Fruit fly (Drosophila melanogaster) whole organism, embryonic: ENCODE data around the gene CG15142.

Experiments used
- Aef1 ChIP-seq: fragments of 200-800 bp; sonication (Bioruptor generic); IDR thresholded peaks from 3 replicates; pipeline ENCODE4 v1.3.6; 2022; ENCODE audit warnings: missing biosample characterization, missing genetic modification characterization
- Bgb ChIP-seq: fragments of 200-800 bp; sonication (Bioruptor generic); IDR thresholded peaks from 2 replicates; pipeline ENCODE4 v1.3.6; 2022; ENCODE audit warnings: missing biosample characterization, missing genetic modification characterization; ENCODE audit not compliant: partially characterized antibody
- CG10654 ChIP-seq: fragments of 200-800 bp; sonication (Bioruptor generic); optimal IDR thresholded peaks from 2 replicates; lab custom pipeline; 2016; ENCODE audit warnings: missing biosample characterization, missing genetic modification characterization
- CG10959 ChIP-seq: fragments of 200-800 bp; sonication (Bioruptor generic); IDR thresholded peaks from 2 replicates; pipeline ENCODE4 v1.3.6; 2022; ENCODE audit warnings: missing biosample characterization, missing genetic modification characterization
- CG11247 ChIP-seq: fragments of 200-800 bp; sonication (Bioruptor generic); IDR thresholded peaks from 2 replicates; pipeline ENCODE4 v1.3.6; 2022; ENCODE audit warnings: missing biosample characterization, missing genetic modification characterization
- CG12071 ChIP-seq: fragments of 200-800 bp; sonication (Bioruptor generic); optimal IDR thresholded peaks from 3 replicates; lab custom pipeline; 2018; ENCODE audit warnings: missing biosample characterization, mild to moderate bottlenecking, missing genetic modification characterization
- CG12104 ChIP-seq: fragments of 200-800 bp; sonication (Bioruptor generic); optimal IDR thresholded peaks from 3 replicates; lab custom pipeline; 2016; ENCODE audit warnings: missing biosample characterization, missing genetic modification characterization
- CG1233 ChIP-seq: fragments of 200-800 bp; sonication (Bioruptor generic); optimal IDR thresholded peaks from 4 replicates; lab custom pipeline; 2018; ENCODE audit warnings: missing biosample characterization, mild to moderate bottlenecking, missing genetic modification characterization
- CG12744 ChIP-seq: fragments of 200-800 bp; sonication (Bioruptor generic); optimal IDR thresholded peaks from 2 replicates; lab custom pipeline; 2016; ENCODE audit warnings: missing biosample characterization, missing genetic modification characterization
- CG13287 ChIP-seq: fragments of 200-800 bp; sonication (Bioruptor generic); IDR thresholded peaks from 2 replicates; pipeline ENCODE4 v1.3.6; 2022; ENCODE audit warnings: missing biosample characterization, missing genetic modification characterization; ENCODE audit not compliant: partially characterized antibody
- CG13624 ChIP-seq: fragments of 200-800 bp; sonication (Bioruptor generic); optimal IDR thresholded peaks from 2 replicates; lab custom pipeline; 2016; ENCODE audit warnings: missing biosample characterization, missing genetic modification characterization
- CG1529 ChIP-seq: fragments of 200-800 bp; sonication (Bioruptor generic); optimal IDR thresholded peaks from 3 replicates; lab custom pipeline; 2018; ENCODE audit warnings: missing biosample characterization, missing genetic modification characterization
- CG15601 ChIP-seq: fragments of 200-800 bp; sonication (Bioruptor generic); optimal IDR thresholded peaks from 3 replicates; lab custom pipeline; 2019; ENCODE audit warnings: missing biosample characterization, mild to moderate bottlenecking, missing genetic modification characterization, moderate library complexity
- CG17568 ChIP-seq: fragments of 200-800 bp; sonication (Bioruptor generic); optimal IDR thresholded peaks from 2 replicates; lab custom pipeline; 2018; ENCODE audit warnings: missing biosample characterization, mild to moderate bottlenecking, missing genetic modification characterization, moderate library complexity
- CG18599 ChIP-seq: fragments of 200-800 bp; sonication (Bioruptor generic); optimal IDR thresholded peaks from 3 replicates; lab custom pipeline; 2017; ENCODE audit warnings: missing biosample characterization, missing genetic modification characterization, mild to moderate bottlenecking, moderate library complexity, missing genetic modification reagents
- CG18764 ChIP-seq: fragments of 200-800 bp; sonication (Bioruptor generic); optimal IDR thresholded peaks from 3 replicates; lab custom pipeline; 2016; ENCODE audit warnings: missing biosample characterization, missing genetic modification characterization
- CG2116 ChIP-seq: fragments of 200-800 bp; sonication (Bioruptor generic); optimal IDR thresholded peaks from 3 replicates; lab custom pipeline; 2018; ENCODE audit warnings: missing biosample characterization, mild to moderate bottlenecking, missing genetic modification characterization
- CG31365 ChIP-seq: fragments of 200-800 bp; sonication (Bioruptor generic); optimal IDR thresholded peaks from 2 replicates; lab custom pipeline; 2018; ENCODE audit warnings: missing biosample characterization, mild to moderate bottlenecking, missing genetic modification characterization
- CG3163 ChIP-seq: fragments of 200-800 bp; sonication (Bioruptor generic); optimal IDR thresholded peaks from 3 replicates; lab custom pipeline; 2016; ENCODE audit warnings: missing biosample characterization, missing genetic modification characterization
- CG32767 ChIP-seq: fragments of 200-800 bp; sonication (Bioruptor generic); IDR thresholded peaks from 2 replicates; pipeline ENCODE4 v1.3.6; 2022; ENCODE audit warnings: missing biosample characterization, missing genetic modification characterization
- CG34224 ChIP-seq: fragments of 200-800 bp; sonication (Bioruptor generic); IDR thresholded peaks from 3 replicates; pipeline ENCODE4 v1.3.6; 2022; ENCODE audit warnings: missing biosample characterization, missing genetic modification characterization; ENCODE audit not compliant: partially characterized antibody
- CG43689 ChIP-seq: fragments of 200-800 bp; sonication (Bioruptor generic); IDR thresholded peaks from 2 replicates; pipeline ENCODE4 v1.3.6; 2022; ENCODE audit warnings: missing biosample characterization, missing genetic modification characterization
- CG4820 ChIP-seq: fragments of 200-800 bp; sonication (Bioruptor generic); optimal IDR thresholded peaks from 3 replicates; lab custom pipeline; 2016; ENCODE audit warnings: missing biosample characterization, missing genetic modification characterization
- CG7271 ChIP-seq: fragments of 200-800 bp; sonication (Bioruptor generic); optimal IDR thresholded peaks from 2 replicates; lab custom pipeline; 2018; ENCODE audit warnings: missing biosample characterization, mild to moderate bottlenecking, missing genetic modification characterization, moderate library complexity
- CG7357 ChIP-seq: fragments of 200-800 bp; sonication (Bioruptor generic); IDR thresholded peaks from 3 replicates; pipeline ENCODE4 v1.3.6; 2022; ENCODE audit warnings: missing biosample characterization, missing genetic modification characterization
- CG9932 ChIP-seq: fragments of 200-800 bp; sonication (Bioruptor generic); IDR thresholded peaks from 2 replicates; pipeline ENCODE4 v1.3.6; 2022; ENCODE audit warnings: missing biosample characterization, missing genetic modification characterization
- CHES-1-like ChIP-seq: fragments of 200-800 bp; sonication (Bioruptor generic); optimal IDR thresholded peaks from 2 replicates; lab custom pipeline; 2016; ENCODE audit warnings: missing biosample characterization, missing genetic modification characterization
- Doc3 ChIP-seq: fragments of 200-800 bp; sonication (Bioruptor generic); IDR thresholded peaks from 3 replicates; pipeline ENCODE4 v1.3.6; 2022; ENCODE audit warnings: missing biosample characterization, missing genetic modification characterization; ENCODE audit not compliant: partially characterized antibody
- Hand ChIP-seq: fragments of 200-800 bp; sonication (Bioruptor generic); optimal IDR thresholded peaks from 2 replicates; lab custom pipeline; 2017; ENCODE audit warnings: mild to moderate bottlenecking, missing biosample characterization, missing genetic modification reagents, missing genetic modification characterization
- Hmx ChIP-seq: fragments of 200-800 bp; sonication (Bioruptor generic); optimal IDR thresholded peaks from 2 replicates; lab custom pipeline; 2016; ENCODE audit warnings: missing biosample characterization, missing genetic modification characterization
- Hr78 ChIP-seq, 2 experiments: fragments of 200-800 bp in 1 of 2; fragments of >200 bp in 1 of 2; sonication (Bioruptor generic) in 1 of 2; optimal IDR thresholded peaks; 2 replicates each; lab custom pipeline; 2017 to 2019; ENCODE audit warnings: missing biosample characterization in 2 of 2, missing genetic modification characterization in 2 of 2, mild to moderate bottlenecking in 1 of 2, moderate library complexity in 1 of 2
- Myb ChIP-seq: fragments of 200-800 bp; sonication (Bioruptor generic); optimal IDR thresholded peaks from 2 replicates; lab custom pipeline; 2016; ENCODE audit warnings: missing biosample characterization, missing genetic modification characterization
- Nf-YB ChIP-seq: fragments of 200-800 bp; sonication (Bioruptor generic); optimal IDR thresholded peaks from 3 replicates; lab custom pipeline; 2019; ENCODE audit warnings: missing biosample characterization, mild to moderate bottlenecking, missing genetic modification characterization, moderate library complexity
- Rfx ChIP-seq: fragments of 200-800 bp; sonication (Bioruptor generic); IDR thresholded peaks from 2 replicates; pipeline ENCODE4 v1.3.6; 2022; ENCODE audit warnings: missing biosample characterization, missing genetic modification characterization
- TFAM ChIP-seq: fragments of 200-800 bp; sonication (Bioruptor generic); optimal IDR thresholded peaks from 2 replicates; lab custom pipeline; 2017; ENCODE audit warnings: missing biosample characterization, missing genetic modification characterization, inconsistent platforms
- bowl ChIP-seq: fragments of 200-800 bp; sonication (Bioruptor generic); IDR thresholded peaks from 2 replicates; pipeline ENCODE4 v1.3.6; 2022; ENCODE audit warnings: missing biosample characterization, missing genetic modification characterization
- chn ChIP-seq: fragments of 200-800 bp; sonication (Bioruptor generic); optimal IDR thresholded peaks from 2 replicates; lab custom pipeline; 2016; ENCODE audit warnings: missing biosample characterization, missing genetic modification characterization
- crp ChIP-seq, 2 experiments: fragments of 200-800 bp; sonication (Bioruptor generic); optimal IDR thresholded peaks; 2 replicates in 1 of 2; 3 replicates in 1 of 2; lab custom pipeline; 2017; ENCODE audit warnings: missing biosample characterization in 2 of 2, missing genetic modification characterization in 2 of 2, mild to moderate bottlenecking in 1 of 2, moderate library complexity in 1 of 2
- kni ChIP-seq: fragments of 200-800 bp; sonication (Bioruptor generic); optimal IDR thresholded peaks from 3 replicates; lab custom pipeline; 2017; ENCODE audit warnings: mild to moderate bottlenecking, missing biosample characterization, missing genetic modification reagents, missing genetic modification characterization
- mld ChIP-seq: fragments of 200-800 bp; sonication (Bioruptor generic); IDR thresholded peaks from 3 replicates; pipeline ENCODE4 v1.3.6; 2022; ENCODE audit warnings: missing biosample characterization, missing genetic modification characterization; ENCODE audit not compliant: partially characterized antibody
- onecut ChIP-seq: fragments of 200-800 bp; sonication (Bioruptor generic); IDR thresholded peaks from 2 replicates; pipeline ENCODE4 v1.3.6; 2022; ENCODE audit warnings: missing biosample characterization, missing genetic modification characterization
- peb ChIP-seq: fragments of 200-800 bp; sonication (Bioruptor generic); IDR thresholded peaks from 2 replicates; pipeline ENCODE4 v1.3.6; 2022; ENCODE audit warnings: missing biosample characterization, missing genetic modification characterization
- pita ChIP-seq: fragments of 200-800 bp; sonication (Bioruptor generic); optimal IDR thresholded peaks from 2 replicates; lab custom pipeline; 2017; ENCODE audit warnings: missing biosample characterization, mild to moderate bottlenecking, missing genetic modification characterization
- pnt ChIP-seq: fragments of 200-800 bp; sonication (Bioruptor generic); optimal IDR thresholded peaks from 3 replicates; lab custom pipeline; 2016; ENCODE audit warnings: missing biosample characterization, missing genetic modification characterization
- slou ChIP-seq: fragments of 200-800 bp; sonication (Bioruptor generic); optimal IDR thresholded peaks from 3 replicates; lab custom pipeline; 2016; ENCODE audit warnings: missing biosample characterization, missing genetic modification characterization
- sug ChIP-seq: fragments of 200-800 bp; optimal IDR thresholded peaks from 2 replicates; lab custom pipeline; 2019; ENCODE audit warnings: missing biosample characterization, mild to moderate bottlenecking, missing genetic modification characterization, moderate library complexity
- trem ChIP-seq: fragments of 200-800 bp; optimal IDR thresholded peaks from 3 replicates; lab custom pipeline; 2019; ENCODE audit warnings: missing biosample characterization, mild to moderate bottlenecking, missing genetic modification characterization, moderate library complexity
- wdn ChIP-seq: fragments of 200-800 bp; sonication (Bioruptor generic); IDR thresholded peaks from 2 replicates; pipeline ENCODE4 v1.3.6; 2022; ENCODE audit warnings: missing biosample characterization, missing genetic modification characterization

Gene CG15142

dm6 chr2L:17449608-17450504 lies 48.8 kb downstream of the CG15142 start, which contains the start of gene dl (continued):
- TF ChIP-seq CG3163 (GFP tag; lab: Kevin White, UChicago) (peak; percentile 90), CG43689 (GFP tag; lab: Robert Waterston, UW) (no peak), CG7357 (no peak), crp (GFP tag; optimal IDR thresholded peaks at IDR 0.05; lab: Kevin White, UChicago) (no peak), Hr78 (GFP tag; optimal IDR thresholded peaks at IDR 0.05; lab: Kevin White, UChicago) (no peak), CG10654 (no peak), CG1233 (GFP tag; lab: Kevin White, UChicago) (no peak), Nf-YB (no peak), onecut (GFP tag; lab: Robert Waterston, UW) (0 out of 2 replicates have a peak, but pooled peaks have one; percentile 4), CG1529 (GFP tag; lab: Kevin White, UChicago) (no peak), TFAM (GFP tag; lab: Kevin White, UChicago) (no peak), CG7271 (tag; lab: Kevin White, UChicago) (no peak), CG11247 (GFP tag; lab: Robert Waterston, UW) (no peak), CG12744 (GFP tag; lab: Kevin White, UChicago) (no peak), mld (no peak), CG2116 (no peak), peb (GFP tag; lab: Robert Waterston, UW) (no peak), CHES-1-like (GFP tag; lab: Kevin White, UChicago) (no peak), Hmx (GFP tag; lab: Kevin White, UChicago) (no peak), chn (GFP tag; lab: Kevin White, UChicago) (no peak), CG13624 (peak; percentile 42), CG12104 (GFP tag; lab: Kevin White, UChicago) (no peak), CG12071 (GFP tag; lab: Kevin White, UChicago) (no peak), CG18764 (GFP tag; lab: Kevin White, UChicago) (no peak), Rfx (peak; percentile 27; the same call in 1 of the 2 replicates), CG34224 (GFP tag; lab: Robert Waterston, UW) (peak; percentile 33; the same call in 1 of the 3 replicates), CG10959 (GFP tag; lab: Robert Waterston, UW) (no peak), Myb (GFP tag; lab: Kevin White, UChicago) (peak; percentile 66), Doc3 (GFP tag; lab: Robert Waterston, UW) (no peak), CG4820 (no peak), pnt (GFP tag; lab: Kevin White, UChicago) (no peak), Bgb (GFP tag; lab: Robert Waterston, UW) (peak; percentile 36; the same call in 1 of the 2 replicates), bowl (GFP tag; lab: Robert Waterston, UW) (no peak), kni (GFP tag; lab: Kevin White, UChicago) (peak; percentile 75), CG15601 (tag; lab: Kevin White, UChicago) (no peak), pita (GFP tag; lab: Kevin White, UChicago) (no peak), CG17568 (GFP tag; lab: Kevin White, UChicago) (peak; percentile 5), Aef1 (GFP tag; lab: Robert Waterston, UW) (no peak), slou (no peak), CG18599 (GFP tag; lab: Kevin White, UChicago) (peak; percentile 2), CG31365 (tag; lab: Kevin White, UChicago) (no peak), CG32767 (no peak), CG9932 (GFP tag; lab: Robert Waterston, UW) (peak; percentile 33; the same call in 1 of the 2 replicates), trem (no peak), wdn (GFP tag; lab: Robert Waterston, UW) (no peak), sug (tag; lab: Kevin White, UChicago) (no peak), CG13287 (peak; percentile 38; the same call in 1 of the 2 replicates), Hand (no peak)
